Fruit fly (Drosophila melanogaster) whole organism, embryonic: ENCODE measurements around the gene CG9737.

Source experiments
- Abd-B ChIP-seq: fragments of 200-800 bp; sonication (Bioruptor generic); optimal IDR thresholded peaks from 2 replicates; lab custom pipeline; 2018; ENCODE audit warnings: missing biosample characterization, mild to moderate bottlenecking, missing genetic modification characterization, moderate library complexity
- CG13894 ChIP-seq: fragments of 200-800 bp; sonication (Bioruptor generic); optimal IDR thresholded peaks from 3 replicates; lab custom pipeline; 2018; ENCODE audit warnings: missing biosample characterization, mild to moderate bottlenecking, missing genetic modification characterization, moderate library complexity
- CG17802 ChIP-seq: fragments of 200-800 bp; sonication (Bioruptor generic); optimal IDR thresholded peaks from 2 replicates; lab custom pipeline; 2018; ENCODE audit warnings: missing biosample characterization, mild to moderate bottlenecking, missing genetic modification characterization, moderate library complexity
- CG1832 ChIP-seq: fragments of 200-800 bp; sonication (Bioruptor generic); optimal IDR thresholded peaks from 2 replicates; lab custom pipeline; 2017; ENCODE audit warnings: missing biosample characterization, mild to moderate bottlenecking, missing genetic modification characterization, inconsistent platforms
- CG18764 ChIP-seq: fragments of 200-800 bp; sonication (Bioruptor generic); optimal IDR thresholded peaks from 3 replicates; lab custom pipeline; 2016; ENCODE audit warnings: missing biosample characterization, missing genetic modification characterization
- CG2120 ChIP-seq: fragments of 200-800 bp; sonication (Bioruptor generic); optimal IDR thresholded peaks from 3 replicates; lab custom pipeline; 2016; ENCODE audit warnings: missing biosample characterization, missing genetic modification characterization
- CG2129 ChIP-seq: fragments of 200-800 bp; sonication (Bioruptor generic); IDR thresholded peaks from 2 replicates; pipeline ENCODE4 v1.3.6; 2022; ENCODE audit warnings: missing biosample characterization, missing genetic modification characterization; ENCODE audit not compliant: partially characterized antibody
- CG32767 ChIP-seq: fragments of 200-800 bp; sonication (Bioruptor generic); IDR thresholded peaks from 2 replicates; pipeline ENCODE4 v1.3.6; 2022; ENCODE audit warnings: missing biosample characterization, missing genetic modification characterization
- CG5953 ChIP-seq: fragments of 200-800 bp; sonication (Bioruptor generic); IDR thresholded peaks from 2 replicates; pipeline ENCODE4 v1.3.6; 2022; ENCODE audit warnings: missing biosample characterization, missing genetic modification characterization
- CG8281 ChIP-seq: fragments of 200-800 bp; sonication (Bioruptor generic); optimal IDR thresholded peaks from 2 replicates; lab custom pipeline; 2018; ENCODE audit warnings: missing biosample characterization, mild to moderate bottlenecking, missing genetic modification characterization, moderate library complexity
- CG9932 ChIP-seq: fragments of 200-800 bp; sonication (Bioruptor generic); IDR thresholded peaks from 2 replicates; pipeline ENCODE4 v1.3.6; 2022; ENCODE audit warnings: missing biosample characterization, missing genetic modification characterization
- D19A ChIP-seq: fragments of 200-800 bp; optimal IDR thresholded peaks from 3 replicates; lab custom pipeline; 2019; ENCODE audit warnings: missing biosample characterization, mild to moderate bottlenecking, missing genetic modification characterization, moderate library complexity
- D19B ChIP-seq: fragments of 200-800 bp; sonication (Bioruptor generic); optimal IDR thresholded peaks from 2 replicates; lab custom pipeline; 2017; ENCODE audit warnings: missing biosample characterization, mild to moderate bottlenecking, missing genetic modification characterization
- Eip74EF ChIP-seq, 2 experiments: fragments of 200-800 bp in 1 of 2; fragments of >200 bp in 1 of 2; sonication (Bioruptor generic) in 1 of 2; optimal IDR thresholded peaks; 2 replicates each; lab custom pipeline; 2017 to 2019; ENCODE audit warnings: missing biosample characterization in 2 of 2, missing genetic modification characterization in 2 of 2, mild to moderate bottlenecking in 1 of 2, moderate library complexity in 1 of 2
- HLH4C ChIP-seq: fragments of 200-800 bp; sonication (Bioruptor generic); IDR thresholded peaks from 3 replicates; pipeline ENCODE4 v1.3.6; 2022; ENCODE audit warnings: missing biosample characterization, missing genetic modification characterization; ENCODE audit not compliant: partially characterized antibody
- HLH54F ChIP-seq: fragments of 200-800 bp; sonication (Bioruptor generic); optimal IDR thresholded peaks from 3 replicates; lab custom pipeline; 2016; ENCODE audit warnings: missing biosample characterization, missing genetic modification characterization
- Hr78 ChIP-seq, 2 experiments: fragments of 200-800 bp in 1 of 2; fragments of >200 bp in 1 of 2; sonication (Bioruptor generic) in 1 of 2; optimal IDR thresholded peaks; 2 replicates each; lab custom pipeline; 2017 to 2019; ENCODE audit warnings: missing biosample characterization in 2 of 2, missing genetic modification characterization in 2 of 2, mild to moderate bottlenecking in 1 of 2, moderate library complexity in 1 of 2
- Med ChIP-seq: fragments of 200-800 bp; sonication (Bioruptor generic); peaks from one replicate; lab custom pipeline; 2016; ENCODE audit warnings: missing biosample characterization, missing genetic modification characterization, mild to moderate bottlenecking, inconsistent platforms, moderate library complexity
- Myb ChIP-seq: fragments of 200-800 bp; sonication (Bioruptor generic); optimal IDR thresholded peaks from 2 replicates; lab custom pipeline; 2016; ENCODE audit warnings: missing biosample characterization, missing genetic modification characterization
- Sox102F ChIP-seq: fragments of 200-800 bp; sonication (Bioruptor generic); optimal IDR thresholded peaks from 2 replicates; lab custom pipeline; 2018; ENCODE audit warnings: missing biosample characterization, mild to moderate bottlenecking, missing genetic modification characterization, moderate library complexity
- Trl ChIP-seq, 3 experiments: fragments of >200 bp in 2 of 3; fragments of 200-800 bp in 1 of 3; sonication (Bioruptor generic) in 1 of 3; optimal IDR thresholded peaks; 2 replicates in 1 of 3; 3 replicates in 2 of 3; lab custom pipeline; 2016 to 2017; ENCODE audit warnings: missing biosample characterization in 1 of 3, missing genetic modification characterization in 1 of 3
- abd-A ChIP-seq: fragments of 200-800 bp; sonication (Bioruptor generic); optimal IDR thresholded peaks from 3 replicates; lab custom pipeline; 2019; ENCODE audit warnings: missing biosample characterization, mild to moderate bottlenecking, missing genetic modification characterization, moderate library complexity
- bcd ChIP-seq: fragments of 200-800 bp; sonication (Bioruptor generic); optimal IDR thresholded peaks from 2 replicates; lab custom pipeline; 2017; ENCODE audit warnings: missing biosample characterization, mild to moderate bottlenecking, missing genetic modification characterization
- bigmax ChIP-seq: fragments of 200-800 bp; sonication (Bioruptor generic); optimal IDR thresholded peaks from 2 replicates; lab custom pipeline; 2018; ENCODE audit warnings: missing biosample characterization, mild to moderate bottlenecking, missing genetic modification characterization
- caup ChIP-seq: fragments of 200-800 bp; sonication (Bioruptor generic); optimal IDR thresholded peaks from 3 replicates; lab custom pipeline; 2017; ENCODE audit warnings: missing biosample characterization, mild to moderate bottlenecking, missing genetic modification characterization, moderate library complexity; ENCODE audit not compliant: severe bottlenecking
- chinmo ChIP-seq: fragments of 200-800 bp; sonication (Bioruptor generic); IDR thresholded peaks from 4 replicates; pipeline ENCODE4 v1.3.6; 2022; ENCODE audit warnings: missing biosample characterization, missing genetic modification characterization; ENCODE audit not compliant: partially characterized antibody
- eyg ChIP-seq: fragments of 200-800 bp; sonication (Bioruptor generic); optimal IDR thresholded peaks from 3 replicates; lab custom pipeline; 2016; ENCODE audit warnings: missing biosample characterization, missing genetic modification characterization
- ftz-f1 ChIP-seq: fragments of 200-800 bp; sonication (Bioruptor generic); optimal IDR thresholded peaks from 2 replicates; lab custom pipeline; 2016; ENCODE audit warnings: missing biosample characterization, missing genetic modification characterization
- gcm ChIP-seq: fragments of 200-800 bp; sonication (Bioruptor generic); optimal IDR thresholded peaks from 2 replicates; lab custom pipeline; 2019; ENCODE audit warnings: missing biosample characterization, mild to moderate bottlenecking, missing genetic modification characterization, moderate library complexity
- hkb ChIP-seq, 2 experiments: fragments of 200-800 bp in 1 of 2; fragments of >200 bp in 1 of 2; sonication (Bioruptor generic) in 1 of 2; IDR thresholded peaks in 1 of 2; optimal IDR thresholded peaks in 1 of 2; 2 replicates each; pipeline versions ENCODE4 v1.3.6 to Lab custom; 2017 to 2022; ENCODE audit warnings: missing biosample characterization in 1 of 2, missing genetic modification characterization in 1 of 2
- lbe ChIP-seq: fragments of 200-800 bp; sonication (Bioruptor generic); optimal IDR thresholded peaks from 2 replicates; lab custom pipeline; 2016; ENCODE audit warnings: missing biosample characterization, mild to moderate bottlenecking, missing genetic modification characterization
- lilli ChIP-seq: fragments of 200-800 bp; sonication (Bioruptor generic); optimal IDR thresholded peaks from 3 replicates; lab custom pipeline; 2016; ENCODE audit warnings: missing biosample characterization, missing genetic modification characterization
- nom ChIP-seq: fragments of 200-800 bp; sonication (Bioruptor generic); optimal IDR thresholded peaks from 2 replicates; lab custom pipeline; 2017; ENCODE audit warnings: missing biosample characterization, missing genetic modification characterization, mild to moderate bottlenecking, moderate library complexity, missing genetic modification reagents
- pan ChIP-seq, 4 experiments: fragments of >200 bp in 3 of 4; fragments of 200-800 bp in 1 of 4; sonication (Bioruptor generic) in 1 of 4; optimal IDR thresholded peaks in 3 of 4; IDR thresholded peaks in 1 of 4; 2 replicates each; pipeline versions ENCODE4 v1.3.6 to Lab custom; 2017 to 2022; ENCODE audit warnings: missing biosample characterization in 2 of 4, missing genetic modification characterization in 2 of 4, mixed read lengths in 1 of 4
- sd ChIP-seq: fragments of 200-800 bp; sonication (Bioruptor generic); optimal IDR thresholded peaks from 3 replicates; lab custom pipeline; 2018; ENCODE audit warnings: missing biosample characterization, mild to moderate bottlenecking, missing genetic modification characterization, moderate library complexity
- sim ChIP-seq: fragments of 200-800 bp; sonication (Bioruptor generic); IDR thresholded peaks from 2 replicates; pipeline ENCODE4 v1.3.6; 2022; ENCODE audit warnings: missing biosample characterization, missing genetic modification characterization
- sr ChIP-seq: fragments of 200-800 bp; sonication (Bioruptor generic); IDR thresholded peaks from 3 replicates; pipeline ENCODE4 v1.3.6; 2022; ENCODE audit warnings: missing biosample characterization, missing genetic modification characterization
- tap ChIP-seq: fragments of 200-800 bp; optimal IDR thresholded peaks from 3 replicates; lab custom pipeline; 2019; ENCODE audit warnings: missing biosample characterization, mild to moderate bottlenecking, missing genetic modification characterization, moderate library complexity
- usp ChIP-seq: fragments of >200 bp; optimal IDR thresholded peaks from 2 replicates; lab custom pipeline; 2017; ENCODE audit warnings: missing biosample characterization, missing genetic modification characterization
- vvl ChIP-seq: fragments of 200-800 bp; sonication (Bioruptor generic); IDR thresholded peaks from 2 replicates; pipeline ENCODE4 v1.3.6; 2022; ENCODE audit warnings: missing biosample characterization, missing genetic modification characterization

Gene CG9737

dm6 chr3R:30283940-30284339 lies 40.8 kb upstream of the CG9737 start (continued):
- TF ChIP-seq hkb (optimal IDR thresholded peaks at IDR 0.05; lab: Kevin White, UChicago) (no peak), hkb (GFP tag; IDR thresholded peaks at IDR 0.05; lab: Robert Waterston, UW) (0 out of 2 replicates have a peak, but pooled peaks have one; percentile 18), CG2129 (GFP tag; lab: Robert Waterston, UW) (no peak), usp (GFP tag; lab: Kevin White, UChicago) (no peak)

dm6 chr3R:30283037-30283590 lies 40.0 kb upstream of the CG9737 start:
- 0 out of 3 replicates have a peak, but pooled peaks have one; percentile 19 for TF ChIP-seq sr (GFP tag; lab: Robert Waterston, UW)
- TF ChIP-seq CG8281 (tag; lab: Kevin White, UChicago): no peak
- TF ChIP-seq CG13894 (tag; lab: Kevin White, UChicago): peak; percentile 67
- peak; percentile 75 for TF ChIP-seq bigmax (GFP tag; lab: Kevin White, UChicago)
- TF ChIP-seq Hr78 (GFP tag; optimal IDR thresholded peaks at IDR 0.05; lab: Kevin White, UChicago): peak in 1 of 2 experiments; percentile 71
- peak; percentile 47; the same call in 1 of the 2 replicates for TF ChIP-seq vvl (GFP tag; lab: Robert Waterston, UW)
- TF ChIP-seq CG9932 (GFP tag; lab: Robert Waterston, UW): peak; percentile 27; the same call in 1 of the 2 replicates
- no peak for TF ChIP-seq tap (tag; lab: Kevin White, UChicago)
- no peak for TF ChIP-seq hkb (optimal IDR thresholded peaks at IDR 0.05; lab: Kevin White, UChicago)
- TF ChIP-seq hkb (GFP tag; IDR thresholded peaks at IDR 0.05; lab: Robert Waterston, UW): no peak
- TF ChIP-seq Sox102F (GFP tag; lab: Kevin White, UChicago): no peak
- peak; percentile 24 for TF ChIP-seq gcm
- TF ChIP-seq eyg: no peak
- peak; percentile 1 for TF ChIP-seq lilli
- peak; percentile 2 for TF ChIP-seq CG2120 (GFP tag; lab: Kevin White, UChicago)
- peak; percentile 20 for TF ChIP-seq Med (GFP tag; lab: Kevin White, UChicago)
- TF ChIP-seq bcd (GFP tag; lab: Kevin White, UChicago): no peak

- TF ChIP-seq Abd-B (GFP tag; lab: Kevin White, UChicago) (no peak), CG1832 (peak; percentile 36), D19B (GFP tag; lab: Kevin White, UChicago) (peak; percentile 43)
Observed at dm6 chr3R:30282478-30282877, 39.4 kb upstream of the CG9737 start.

- TF ChIP-seq abd-A (tag; lab: Kevin White, UChicago) (peak; percentile 64), nom (GFP tag; lab: Kevin White, UChicago) (peak; percentile 15), HLH4C (no peak), Trl (optimal IDR thresholded peaks at IDR 0.05; lab: Kevin White, UChicago) (peak; percentile 12 to 65), Trl (GFP tag; optimal IDR thresholded peaks at IDR 0.05; lab: Kevin White, UChicago) (no peak), chinmo (GFP tag; lab: Robert Waterston, UW) (0 out of 4 replicates have a peak, but pooled peaks have one; percentile 17), Myb (GFP tag; lab: Kevin White, UChicago) (peak; percentile 7), pan (optimal IDR thresholded peaks at IDR 0.05; lab: Kevin White, UChicago) (no peak), pan (GFP tag; optimal IDR thresholded peaks at IDR 0.05 in 1 of 2, IDR thresholded peaks at IDR 0.05 in 1 of 2) (no peak), CG32767 (GFP tag; lab: Robert Waterston, UW) (peak; percentile 51; the same call in 1 of the 2 replicates), HLH54F (GFP tag; lab: Kevin White, UChicago) (no peak), CG18764 (GFP tag; lab: Kevin White, UChicago) (no peak), Eip74EF (GFP tag; optimal IDR thresholded peaks at IDR 0.05; lab: Kevin White, UChicago) (peak in 1 of 2 experiments; percentile 1), sim (GFP tag; lab: Robert Waterston, UW) (no peak), lbe (GFP tag; lab: Kevin White, UChicago) (peak; percentile 55), D19A (tag; lab: Kevin White, UChicago) (peak; percentile 80), ftz-f1 (GFP tag; lab: Kevin White, UChicago) (peak; percentile 43), caup (GFP tag; lab: Kevin White, UChicago) (no peak), CG5953 (GFP tag; lab: Robert Waterston, UW) (no peak), sd (tag; lab: Kevin White, UChicago) (peak; percentile 52), CG17802 (tag; lab: Kevin White, UChicago) (no peak)
Observed at dm6 chr3R:30281345-30282133, 38.4 kb upstream of the CG9737 start.
